Worm (Caenorhabditis elegans) whole organism, L2 larva: ENCODE measurements around the gene E02H9.3.

Experiments used
- C34F6.9 ChIP-seq: fragments of 150-350 bp; optimal IDR thresholded peaks from 2 replicates; lab custom pipeline; 2014; ENCODE audit warnings: missing biosample characterization, missing genetic modification characterization
- R02D3.7 ChIP-seq: fragments of 150-350 bp; optimal IDR thresholded peaks from 2 replicates; lab custom pipeline; 2014; ENCODE audit warnings: missing biosample characterization, missing genetic modification characterization
- Y55F3AM.14 ChIP-seq: fragments of 200-800 bp; sonication (Bioruptor generic); optimal IDR thresholded peaks from 2 replicates; lab custom pipeline; 2018; ENCODE audit warnings: mild to moderate bottlenecking, missing genetic modification characterization, missing compliant biosample characterization
- ZK546.5 ChIP-seq: sonication (generic microtip); optimal IDR thresholded peaks from 2 replicates; lab custom pipeline; 2017; ENCODE audit warnings: missing biosample characterization, missing genetic modification characterization
- aly-2 ChIP-seq: fragments of 150-350 bp; optimal IDR thresholded peaks from 2 replicates; lab custom pipeline; 2014; ENCODE audit warnings: missing biosample characterization, missing genetic modification characterization
- ama-1 ChIP-seq: fragments of 150-350 bp; optimal IDR thresholded peaks from 2 replicates; lab custom pipeline; 2018; ENCODE audit warnings: inconsistent platforms
- blmp-1 ChIP-seq: sonication (generic microtip); optimal IDR thresholded peaks from 2 replicates; lab custom pipeline; 2017; ENCODE audit warnings: missing genetic modification characterization, mild to moderate bottlenecking, missing compliant biosample characterization, antibody characterized with exemption, moderate library complexity; ENCODE audit not compliant: insufficient read depth
- crh-2 ChIP-seq: sonication (generic microtip); optimal IDR thresholded peaks from 2 replicates; lab custom pipeline; 2017; ENCODE audit warnings: missing biosample characterization, missing genetic modification characterization
- egl-27 ChIP-seq: sonication (generic microtip); optimal IDR thresholded peaks from 3 replicates; lab custom pipeline; 2017; ENCODE audit warnings: missing biosample characterization, missing genetic modification reagents, missing genetic modification characterization
- elt-1 ChIP-seq: fragments of 150-350 bp; optimal IDR thresholded peaks from 2 replicates; lab custom pipeline; 2014; ENCODE audit warnings: missing biosample characterization, missing genetic modification characterization
- elt-3 ChIP-seq: sonication (generic microtip); optimal IDR thresholded peaks from 2 replicates; lab custom pipeline; 2017; ENCODE audit warnings: missing biosample characterization, missing genetic modification characterization
- fos-1 ChIP-seq: fragments of 150-350 bp; optimal IDR thresholded peaks from 2 replicates; lab custom pipeline; 2014; ENCODE audit warnings: missing biosample characterization, missing genetic modification characterization
- gmeb-1 ChIP-seq: fragments of 150-350 bp; optimal IDR thresholded peaks from 2 replicates; lab custom pipeline; 2014; ENCODE audit warnings: missing biosample characterization, missing genetic modification characterization
- lin-11 ChIP-seq: fragments of 150-350 bp; sonication (generic microtip); optimal IDR thresholded peaks from 2 replicates; lab custom pipeline; 2014; ENCODE audit warnings: missing biosample characterization, missing genetic modification characterization, inconsistent platforms, mixed read lengths
- lin-13 ChIP-seq: fragments of 150-350 bp; optimal IDR thresholded peaks from 2 replicates; lab custom pipeline; 2014; ENCODE audit warnings: missing biosample characterization, missing genetic modification reagents, missing genetic modification characterization
- lin-39 ChIP-seq: fragments of 150-350 bp; optimal IDR thresholded peaks from 2 replicates; lab custom pipeline; 2014; ENCODE audit warnings: missing biosample characterization, missing genetic modification reagents, missing genetic modification characterization
- lsy-2 ChIP-seq, 2 experiments: fragments of 150-350 bp in 1 of 2; sonication (generic microtip) in 1 of 2; optimal IDR thresholded peaks; 2 replicates each; lab custom pipeline; 2014 to 2017; ENCODE audit warnings: missing biosample characterization in 2 of 2, missing genetic modification characterization in 2 of 2
- mab-5 ChIP-seq: fragments of 150-350 bp; optimal IDR thresholded peaks from 2 replicates; lab custom pipeline; 2014; ENCODE audit warnings: missing biosample characterization, missing genetic modification characterization
- mbf-1 ChIP-seq: sonication (generic microtip); optimal IDR thresholded peaks from 2 replicates; lab custom pipeline; 2017; ENCODE audit warnings: missing biosample characterization, missing genetic modification characterization
- mdl-1 ChIP-seq, 2 experiments: fragments of 150-350 bp in 1 of 2; sonication (generic microtip) in 1 of 2; optimal IDR thresholded peaks; 2 replicates each; lab custom pipeline; 2017; ENCODE audit warnings: missing biosample characterization in 2 of 2, missing genetic modification characterization in 2 of 2
- nhr-10 ChIP-seq: sonication (generic microtip); optimal IDR thresholded peaks from 2 replicates; lab custom pipeline; 2017; ENCODE audit warnings: missing biosample characterization, missing genetic modification characterization
- nhr-11 ChIP-seq: fragments of 150-350 bp; optimal IDR thresholded peaks from 2 replicates; lab custom pipeline; 2014; ENCODE audit warnings: missing biosample characterization, missing genetic modification characterization
- nhr-12 ChIP-seq: fragments of 150-350 bp; optimal IDR thresholded peaks from 2 replicates; lab custom pipeline; 2014; ENCODE audit warnings: missing biosample characterization, missing genetic modification characterization
- nhr-129 ChIP-seq: fragments of 150-350 bp; optimal IDR thresholded peaks from 2 replicates; lab custom pipeline; 2014; ENCODE audit warnings: missing biosample characterization, missing genetic modification characterization
- nhr-23 ChIP-seq: fragments of 150-350 bp; optimal IDR thresholded peaks from 2 replicates; lab custom pipeline; 2014; ENCODE audit warnings: missing biosample characterization, missing genetic modification reagents, missing genetic modification characterization
- nhr-237 ChIP-seq: fragments of 150-350 bp; optimal IDR thresholded peaks from 2 replicates; lab custom pipeline; 2014; ENCODE audit warnings: missing biosample characterization, missing genetic modification characterization
- nhr-25 ChIP-seq: fragments of 150-350 bp; sonication (generic microtip); optimal IDR thresholded peaks from 3 replicates; lab custom pipeline; 2014; ENCODE audit warnings: missing biosample characterization, missing genetic modification characterization
- nhr-77 ChIP-seq: fragments of 150-350 bp; optimal IDR thresholded peaks from 2 replicates; lab custom pipeline; 2014; ENCODE audit warnings: missing biosample characterization, missing genetic modification characterization
- peb-1 ChIP-seq: fragments of 150-350 bp; optimal IDR thresholded peaks from 2 replicates; lab custom pipeline; 2014; ENCODE audit warnings: missing biosample characterization, missing genetic modification characterization
- sma-3 ChIP-seq: sonication (generic microtip); optimal IDR thresholded peaks from 2 replicates; lab custom pipeline; 2016; ENCODE audit warnings: missing genetic modification reagents, missing genetic modification characterization, missing compliant biosample characterization
- sma-9 ChIP-seq, 2 experiments: fragments of 150-350 bp in 1 of 2; sonication (generic microtip) in 1 of 2; optimal IDR thresholded peaks; 2 replicates each; lab custom pipeline; 2014 to 2016; ENCODE audit warnings: missing genetic modification characterization in 2 of 2, mild to moderate bottlenecking in 1 of 2, missing biosample characterization in 1 of 2, missing compliant biosample characterization in 1 of 2, missing genetic modification reagents in 1 of 2, moderate library complexity in 1 of 2
- snpc-4 ChIP-seq: fragments of 150-350 bp; optimal IDR thresholded peaks from 2 replicates; lab custom pipeline; 2014; ENCODE audit warnings: missing biosample characterization, missing genetic modification characterization
- unc-39 ChIP-seq: fragments of 150-350 bp; optimal IDR thresholded peaks from 2 replicates; lab custom pipeline; 2014; ENCODE audit warnings: missing biosample characterization, missing genetic modification characterization
- unc-55 ChIP-seq: fragments of 150-350 bp; sonication (generic microtip); optimal IDR thresholded peaks from 3 replicates; lab custom pipeline; 2014; ENCODE audit warnings: missing biosample characterization, missing genetic modification reagents, missing genetic modification characterization
- unc-62 ChIP-seq: fragments of 150-350 bp; optimal IDR thresholded peaks from 2 replicates; lab custom pipeline; 2014; ENCODE audit warnings: missing biosample characterization, missing genetic modification reagents, missing genetic modification characterization
- zag-1 ChIP-seq: fragments of 150-350 bp; optimal IDR thresholded peaks from 2 replicates; lab custom pipeline; 2014; ENCODE audit warnings: missing biosample characterization, missing genetic modification characterization
- ztf-4 ChIP-seq: fragments of 150-350 bp; optimal IDR thresholded peaks from 2 replicates; lab custom pipeline; 2014; ENCODE audit warnings: missing biosample characterization, missing genetic modification characterization

E02H9.3 gene

DNA sequence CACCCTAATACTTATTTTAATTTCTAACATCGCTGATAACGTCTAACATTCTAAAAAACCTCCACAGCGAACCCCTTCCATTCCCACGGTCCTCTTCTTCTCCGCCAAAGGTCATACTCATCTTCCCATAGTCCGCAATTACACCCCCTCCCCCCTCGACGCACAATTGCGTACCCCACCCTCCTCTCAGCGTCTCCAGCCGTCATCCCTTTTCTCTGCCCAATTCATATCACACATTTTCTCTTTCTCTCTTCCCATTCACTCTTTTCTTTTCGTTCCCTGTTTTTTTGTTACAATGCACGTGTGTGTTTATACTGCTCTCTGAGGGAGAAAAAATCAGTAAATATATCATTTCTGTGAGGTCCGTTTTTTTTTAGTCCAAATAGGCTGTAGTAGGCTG lies 13.0 kb downstream of the E02H9.3 start:
- TF ChIP-seq ztf-4 (tag; lab: Kevin White, UChicago) (peak; percentile 57), nhr-10 (tag; lab: Kevin White, UChicago) (no peak), C34F6.9 (tag; lab: Kevin White, UChicago) (peak; percentile 75), mbf-1 (tag; lab: Kevin White, UChicago) (no peak), lin-11 (tag; lab: Kevin White, UChicago) (peak; percentile 46), unc-39 (tag; lab: Kevin White, UChicago) (no peak), lin-39 (no peak), crh-2 (tag; lab: Kevin White, UChicago) (peak; percentile 29), lin-13 (GFP tag; lab: Kevin White, UChicago) (peak; percentile 70), snpc-4 (no peak), nhr-129 (tag; lab: Kevin White, UChicago) (peak; percentile 81), Y55F3AM.14 (GFP tag; lab: Kevin White, UChicago) (no peak), gmeb-1 (tag; lab: Kevin White, UChicago) (peak; percentile 45), mdl-1 (tag; optimal IDR thresholded peaks at IDR 0.05; lab: Kevin White, UChicago) (peak in 1 of 2 experiments; percentile 41), elt-1 (tag; lab: Kevin White, UChicago) (no peak), blmp-1 (tag; lab: Kevin White, UChicago) (peak; percentile 21), nhr-12 (tag; lab: Kevin White, UChicago) (no peak), fos-1 (tag; lab: Kevin White, UChicago) (peak; percentile 72), nhr-23 (tag; lab: Kevin White, UChicago) (no peak), ama-1 (lab: Kevin White, UChicago) (no peak), unc-55 (GFP tag; lab: Kevin White, UChicago) (peak; percentile 83), nhr-237 (tag; lab: Kevin White, UChicago) (no peak), mab-5 (tag; lab: Kevin White, UChicago) (peak; percentile 2), lsy-2 (tag; optimal IDR thresholded peaks at IDR 0.05; lab: Kevin White, UChicago) (peak in 1 of 2 experiments; percentile 67)
- TF ChIP-seq, all 48 proteins: peak for 13

- TF ChIP-seq aly-2 (tag; lab: Kevin White, UChicago) (no peak), nhr-25 (tag; lab: Kevin White, UChicago) (no peak), ama-1 (lab: Kevin White, UChicago) (no peak)
Observed at ce11 chrIII:2473554-2473953, 14.7 kb downstream of the E02H9.3 start, which contains the start of gene smg-6. Gene smg-6, plus strand, starts transcription at chrIII:2473854.

DNA sequence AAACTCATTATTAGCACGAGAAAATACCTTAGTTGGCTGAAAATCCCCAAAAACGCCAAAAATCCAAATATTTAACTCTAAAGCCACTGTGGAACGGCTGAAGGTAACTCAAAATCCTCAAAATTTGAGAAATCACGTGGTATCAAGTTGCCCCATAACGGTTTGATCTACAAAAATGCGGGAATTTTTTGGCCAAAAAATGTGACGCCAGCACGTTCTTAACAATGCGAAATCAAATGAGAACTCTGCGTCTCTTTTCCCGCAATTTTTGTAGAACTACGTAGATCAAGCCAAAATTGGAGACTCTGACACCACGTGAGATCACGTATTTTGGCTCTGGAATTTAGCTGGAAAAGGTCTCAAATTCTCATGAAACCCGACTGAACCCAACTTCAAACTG lies 15.9 kb downstream of the E02H9.3 start:
- TF ChIP-seq peb-1 (tag; lab: Kevin White, UChicago) (no peak), zag-1 (no peak), mdl-1 (tag; optimal IDR thresholded peaks at IDR 0.05; lab: Kevin White, UChicago) (no peak), unc-62 (GFP tag; lab: Kevin White, UChicago) (no peak), lin-39 (no peak), sma-3 (no peak), mab-5 (tag; lab: Kevin White, UChicago) (no peak), R02D3.7 (tag; lab: Kevin White, UChicago) (no peak), mbf-1 (tag; lab: Kevin White, UChicago) (no peak)

DNA sequence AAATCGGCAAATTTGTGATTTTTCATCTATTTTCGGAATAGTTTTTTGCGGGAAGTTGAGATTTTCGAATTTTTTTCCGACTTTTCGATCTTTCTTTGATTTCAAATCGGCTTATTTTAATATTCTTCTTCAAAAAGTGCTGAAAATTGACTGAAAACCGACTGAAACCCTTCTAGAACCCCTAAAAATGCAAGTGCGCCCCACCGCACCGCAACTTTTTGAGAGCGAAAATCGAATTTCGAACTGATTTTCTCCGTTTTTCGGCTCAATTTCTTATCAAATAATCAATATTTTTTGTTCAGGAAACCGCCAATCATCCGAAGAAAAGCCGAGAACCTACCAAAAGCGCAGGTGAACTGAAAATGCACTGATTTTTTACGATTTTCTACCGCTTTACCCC lies 18.5 kb downstream of the E02H9.3 start:
- TF ChIP-seq sma-9 (GFP tag; optimal IDR thresholded peaks at IDR 0.05; lab: Kevin White, UChicago), result no peak
- no peak for TF ChIP-seq sma-9 (tag; optimal IDR thresholded peaks at IDR 0.05; lab: Kevin White, UChicago)
- TF ChIP-seq sma-3, result no peak
- no peak for TF ChIP-seq ZK546.5 (tag; lab: Kevin White, UChicago)
- no peak for TF ChIP-seq crh-2 (tag; lab: Kevin White, UChicago)
- TF ChIP-seq nhr-11 (tag; lab: Kevin White, UChicago), result no peak
- TF ChIP-seq ama-1 (lab: Kevin White, UChicago), result no peak
- TF ChIP-seq elt-3, result no peak
- no peak for TF ChIP-seq nhr-77 (tag; lab: Kevin White, UChicago)
- TF ChIP-seq lin-11 (tag; lab: Kevin White, UChicago), result no peak
- TF ChIP-seq nhr-23 (tag; lab: Kevin White, UChicago), result no peak
- TF ChIP-seq gmeb-1 (tag; lab: Kevin White, UChicago), result no peak
- no peak for TF ChIP-seq egl-27 (tag; lab: Kevin White, UChicago)
- TF ChIP-seq R02D3.7 (tag; lab: Kevin White, UChicago), result no peak
- TF ChIP-seq, all 48 proteins: peak for 0
